Worm (Caenorhabditis elegans) whole organism, L4 larva: ENCODE results near the gene acbp-3.

Experiments
- F26F4.8 ChIP-seq: fragments of 200-800 bp; sonication (Bioruptor generic); conservative IDR thresholded peaks from 2 replicates; pipeline ENCODE4 v1.3.6; 2022; ENCODE audit warnings: missing genetic modification characterization, missing compliant biosample characterization
- F37D6.2 ChIP-seq: sonication (generic microtip); optimal IDR thresholded peaks from 2 replicates; lab custom pipeline; 2016; ENCODE audit warnings: mild to moderate bottlenecking, missing genetic modification characterization, missing compliant biosample characterization
- F44E2.7 ChIP-seq: fragments of 200-800 bp; sonication (Bioruptor generic); IDR thresholded peaks from 2 replicates; pipeline ENCODE4 v2.1.2; 2022; ENCODE audit warnings: missing genetic modification characterization, missing compliant biosample characterization
- Y75B8A.6 ChIP-seq: fragments of 200-800 bp; sonication (Bioruptor generic); IDR thresholded peaks from 2 replicates; pipeline ENCODE4 v1.3.6; 2022; ENCODE audit warnings: missing genetic modification reagents, missing genetic modification characterization, missing compliant biosample characterization
- aha-1 ChIP-seq: fragments of 150-350 bp; peaks from one replicate; lab custom pipeline; 2014; ENCODE audit warnings: missing biosample characterization, missing genetic modification characterization
- aly-2 ChIP-seq: sonication (generic microtip); optimal IDR thresholded peaks from 2 replicates; lab custom pipeline; 2018; ENCODE audit warnings: missing biosample characterization, missing genetic modification characterization
- ama-1 ChIP-seq: fragments of 150-350 bp; optimal IDR thresholded peaks from 2 replicates; lab custom pipeline; 2014; ENCODE audit warnings: inconsistent platforms, mixed read lengths
- ceh-20 ChIP-seq: fragments of 200-800 bp; sonication (Bioruptor generic); IDR thresholded peaks from 2 replicates; pipeline ENCODE4 v1.3.6; 2022; ENCODE audit warnings: missing genetic modification reagents, missing genetic modification characterization, missing compliant biosample characterization
- ceh-28 ChIP-seq: fragments of 150-350 bp; optimal IDR thresholded peaks from 2 replicates; lab custom pipeline; 2014; ENCODE audit warnings: missing biosample characterization, missing genetic modification reagents, missing genetic modification characterization
- daf-16 ChIP-seq, 3 experiments: sonication (generic microtip); optimal IDR thresholded peaks; 2 replicates each; lab custom pipeline; 2016 to 2017; ENCODE audit warnings: missing genetic modification characterization in 3 of 3, missing genetic modification reagents in 3 of 3, mild to moderate bottlenecking in 2 of 3, missing compliant biosample characterization in 2 of 3, missing biosample characterization in 1 of 3, moderate library complexity in 1 of 3
- daf-19 ChIP-seq: fragments of 200-800 bp; sonication (Bioruptor generic); conservative IDR thresholded peaks from 2 replicates; pipeline ENCODE4 v1.3.6; 2022; ENCODE audit warnings: missing genetic modification characterization, missing compliant biosample characterization
- dpl-1 ChIP-seq: fragments of 150-350 bp; optimal IDR thresholded peaks from 2 replicates; lab custom pipeline; 2014; ENCODE audit warnings: missing biosample characterization, missing genetic modification reagents, missing genetic modification characterization
- dve-1 ChIP-seq: sonication (generic microtip); optimal IDR thresholded peaks from 2 replicates; lab custom pipeline; 2017; ENCODE audit warnings: antibody characterized with exemption, mild to moderate bottlenecking, missing genetic modification characterization, missing compliant biosample characterization; ENCODE audit not compliant: insufficient read depth
- egl-27 ChIP-seq: sonication (generic microtip); optimal IDR thresholded peaks from 3 replicates; lab custom pipeline; 2017; ENCODE audit warnings: missing biosample characterization, missing genetic modification reagents, missing genetic modification characterization
- fkh-10 ChIP-seq: fragments of 150-350 bp; optimal IDR thresholded peaks from 2 replicates; lab custom pipeline; 2014; ENCODE audit warnings: missing biosample characterization, missing genetic modification reagents, missing genetic modification characterization
- hlh-11 ChIP-seq: fragments of 200-800 bp; sonication (Bioruptor generic); optimal IDR thresholded peaks from 2 replicates; lab custom pipeline; 2018; ENCODE audit warnings: mild to moderate bottlenecking, missing genetic modification characterization, missing compliant biosample characterization
- hlh-30 ChIP-seq: sonication (generic microtip); optimal IDR thresholded peaks from 2 replicates; lab custom pipeline; 2017; ENCODE audit warnings: antibody characterized with exemption, mild to moderate bottlenecking, missing genetic modification characterization, missing compliant biosample characterization; ENCODE audit not compliant: insufficient read depth
- hmg-1.1 ChIP-seq: fragments of 200-800 bp; sonication (Bioruptor generic); IDR thresholded peaks from 2 replicates; pipeline ENCODE4 v1.3.6; 2022; ENCODE audit warnings: missing genetic modification reagents, missing genetic modification characterization, missing compliant biosample characterization
- jun-1 ChIP-seq: fragments of 150-350 bp; optimal IDR thresholded peaks from 2 replicates; lab custom pipeline; 2014; ENCODE audit warnings: missing biosample characterization, missing genetic modification reagents, missing genetic modification characterization
- lin-13 ChIP-seq: fragments of 150-350 bp; optimal IDR thresholded peaks from 2 replicates; lab custom pipeline; 2014; ENCODE audit warnings: missing biosample characterization, missing genetic modification reagents, missing genetic modification characterization
- lin-39 ChIP-seq: fragments of 150-350 bp; optimal IDR thresholded peaks from 2 replicates; lab custom pipeline; 2014; ENCODE audit warnings: missing biosample characterization, missing genetic modification reagents, missing genetic modification characterization
- mdl-1 ChIP-seq, 2 experiments: fragments of 150-350 bp in 1 of 2; sonication (generic microtip) in 1 of 2; optimal IDR thresholded peaks; 2 replicates each; lab custom pipeline; 2014 to 2017; ENCODE audit warnings: missing biosample characterization in 2 of 2, missing genetic modification characterization in 2 of 2
- mep-1 ChIP-seq: fragments of 150-350 bp; sonication (generic microtip); optimal IDR thresholded peaks from 3 replicates; lab custom pipeline; 2014; ENCODE audit warnings: missing biosample characterization, missing genetic modification characterization
- mxl-2 ChIP-seq: fragments of 200-800 bp; sonication (Bioruptor generic); conservative IDR thresholded peaks from 2 replicates; pipeline ENCODE4 v1.3.6; 2022; ENCODE audit warnings: missing genetic modification reagents, missing genetic modification characterization, missing compliant biosample characterization
- mxl-3 ChIP-seq: fragments of 200-800 bp; sonication (Bioruptor generic); optimal IDR thresholded peaks from 2 replicates; lab custom pipeline; 2018; ENCODE audit warnings: mild to moderate bottlenecking, missing genetic modification characterization, missing compliant biosample characterization
- nhr-10 ChIP-seq: fragments of 150-350 bp; optimal IDR thresholded peaks from 2 replicates; lab custom pipeline; 2014; ENCODE audit warnings: missing biosample characterization, missing genetic modification characterization
- nhr-11 ChIP-seq: fragments of 150-350 bp; optimal IDR thresholded peaks from 2 replicates; lab custom pipeline; 2014; ENCODE audit warnings: missing biosample characterization, missing genetic modification characterization
- nhr-111 ChIP-seq: fragments of 200-800 bp; sonication (Bioruptor generic); optimal IDR thresholded peaks from 2 replicates; lab custom pipeline; 2018; ENCODE audit warnings: mild to moderate bottlenecking, missing genetic modification characterization, missing compliant biosample characterization
- nhr-76 ChIP-seq: fragments of 150-350 bp; optimal IDR thresholded peaks from 2 replicates; lab custom pipeline; 2014; ENCODE audit warnings: missing biosample characterization, missing genetic modification characterization
- pqm-1 ChIP-seq: sonication (generic microtip); optimal IDR thresholded peaks from 2 replicates; lab custom pipeline; 2017; ENCODE audit warnings: missing biosample characterization, missing genetic modification characterization
- rbr-2 ChIP-seq: sonication (generic microtip); optimal IDR thresholded peaks from 2 replicates; lab custom pipeline; 2016; ENCODE audit warnings: missing genotype, missing genetic modification characterization, missing compliant biosample characterization
- saeg-2 ChIP-seq: fragments of 200-800 bp; sonication (Bioruptor generic); IDR thresholded peaks from 2 replicates; pipeline ENCODE4 v1.3.6; 2022; ENCODE audit warnings: missing genetic modification reagents, missing genetic modification characterization, missing compliant biosample characterization
- sdz-12 ChIP-seq: fragments of 200-800 bp; sonication (Bioruptor generic); optimal IDR thresholded peaks from 2 replicates; lab custom pipeline; 2018; ENCODE audit warnings: mild to moderate bottlenecking, missing genetic modification characterization, missing compliant biosample characterization
- set-16 ChIP-seq: fragments of 200-800 bp; sonication (Bioruptor generic); IDR thresholded peaks from 2 replicates; pipeline ENCODE4 v1.3.6; 2022; ENCODE audit warnings: missing genetic modification reagents, missing genetic modification characterization, missing compliant biosample characterization
- snpc-4 ChIP-seq: fragments of 150-350 bp; optimal IDR thresholded peaks from 2 replicates; lab custom pipeline; 2014; ENCODE audit warnings: missing biosample characterization, missing genetic modification characterization
- spr-3 ChIP-seq: fragments of 200-800 bp; sonication (Bioruptor generic); optimal IDR thresholded peaks from 2 replicates; lab custom pipeline; 2018; ENCODE audit warnings: mild to moderate bottlenecking, missing genetic modification characterization, missing compliant biosample characterization
- tra-1 ChIP-seq: fragments of 200-800 bp; sonication (Bioruptor generic); IDR thresholded peaks from 2 replicates; pipeline ENCODE4 v1.3.6; 2022; ENCODE audit warnings: missing genetic modification reagents, missing genetic modification characterization, missing compliant biosample characterization
- unc-39 ChIP-seq: sonication (generic microtip); optimal IDR thresholded peaks from 2 replicates; lab custom pipeline; 2017; ENCODE audit warnings: missing biosample characterization, missing genetic modification characterization
- unc-62 ChIP-seq, 3 experiments: fragments of 150-350 bp in 1 of 3; sonication (generic microtip); optimal IDR thresholded peaks in 2 of 3; peaks in 1 of 3; 1 replicate in 1 of 3; 2 replicates in 2 of 3; lab custom pipeline; 2014 to 2017; ENCODE audit warnings: missing biosample characterization in 3 of 3, missing genetic modification characterization in 3 of 3, missing genetic modification reagents in 3 of 3, missing genotype in 1 of 3
- vab-7 ChIP-seq: fragments of 200-800 bp; sonication (Bioruptor generic); IDR thresholded peaks from 2 replicates; pipeline ENCODE4 v1.3.6; 2022; ENCODE audit warnings: missing genetic modification reagents, missing genetic modification characterization, missing compliant biosample characterization
- zfp-3 ChIP-seq: fragments of 200-800 bp; sonication (Bioruptor generic); conservative IDR thresholded peaks from 2 replicates; pipeline ENCODE4 v1.3.6; 2022; ENCODE audit warnings: missing genetic modification reagents, missing genetic modification characterization, missing compliant biosample characterization
- zip-2 ChIP-seq: fragments of 150-350 bp; optimal IDR thresholded peaks from 2 replicates; lab custom pipeline; 2014; ENCODE audit warnings: missing biosample characterization, missing genetic modification characterization

The acbp-3 gene

ce11 chrX:10933308-10934014, 30.4 kb downstream of the acbp-3 start:
- TF ChIP-seq daf-19 (GFP tag; lab: Robert Waterston, UW) (no peak), rbr-2 (no peak), sdz-12 (GFP tag; lab: Kevin White, UChicago) (no peak), set-16 (GFP tag; lab: Robert Waterston, UW) (no peak), mep-1 (no peak), dpl-1 (GFP tag; lab: Kevin White, UChicago) (no peak), tra-1 (GFP tag; lab: Robert Waterston, UW) (no peak), nhr-11 (tag; lab: Kevin White, UChicago) (no peak), mdl-1 (tag; optimal IDR thresholded peaks at IDR 0.05; lab: Kevin White, UChicago) (no peak), ama-1 (lab: Kevin White, UChicago) (no peak), mxl-3 (GFP tag; lab: Kevin White, UChicago) (no peak), daf-16 (GFP tag; optimal IDR thresholded peaks at IDR 0.05; lab: Kevin White, UChicago) (no peak), daf-16 (tag; optimal IDR thresholded peaks at IDR 0.05; lab: Kevin White, UChicago) (no peak), lin-13 (GFP tag; lab: Kevin White, UChicago) (no peak), ceh-28 (tag; lab: Kevin White, UChicago) (no peak), zip-2 (tag; lab: Kevin White, UChicago) (no peak), saeg-2 (no peak), vab-7 (GFP tag; lab: Robert Waterston, UW) (no peak), egl-27 (no peak), mxl-2 (GFP tag; lab: Robert Waterston, UW) (no peak)

ce11 chrX:10941255-10941654, 38.2 kb downstream of the acbp-3 start, which contains the start of gene pho-7:
pho-7 (minus strand) TSS chrX:10941355.
- peak; percentile 84 for TF ChIP-seq aha-1
- no peak for TF ChIP-seq lin-39
- TF ChIP-seq, all 104 proteins: peak for 1

- no peak for TF ChIP-seq ceh-20 (GFP tag; lab: Robert Waterston, UW)
- TF ChIP-seq pqm-1 (tag; lab: Kevin White, UChicago) = no peak
- TF ChIP-seq aha-1 = no peak
- no peak for TF ChIP-seq zip-2 (tag; lab: Kevin White, UChicago)
- no peak for TF ChIP-seq hlh-11 (tag; lab: Kevin White, UChicago)
Observed at ce11 chrX:10948852-10949251, 45.8 kb downstream of the acbp-3 start, which contains the start of gene T21B6.3. T21B6.3 (minus strand) TSS chrX:10948952.

- TF ChIP-seq hlh-30 (peak; percentile 13), unc-62 (GFP tag; optimal IDR thresholded peaks at IDR 0.05 in 1 of 2; lab: Kevin White, UChicago) (peak in 1 of 2 experiments; percentile 74), unc-62 (tag; optimal IDR thresholded peaks at IDR 0.05; lab: Kevin White, UChicago) (no peak), spr-3 (GFP tag; lab: Kevin White, UChicago) (no peak), set-16 (GFP tag; lab: Robert Waterston, UW) (no peak), daf-16 (GFP tag; optimal IDR thresholded peaks at IDR 0.05; lab: Kevin White, UChicago) (no peak), daf-16 (tag; optimal IDR thresholded peaks at IDR 0.05; lab: Kevin White, UChicago) (peak; percentile 86), F26F4.8 (GFP tag; lab: Robert Waterston, UW) (no peak), zfp-3 (GFP tag; lab: Robert Waterston, UW) (no peak)
Observed at ce11 chrX:10951168-10951567, 48.1 kb downstream of the acbp-3 start, which contains the start of gene K09C8.7. K09C8.7 (minus strand) TSS chrX:10951393.

ce11 chrX:10951922-10952321, 48.9 kb downstream of the acbp-3 start:
- TF ChIP-seq dve-1 (tag; lab: Kevin White, UChicago) (peak; percentile 39), hmg-1.1 (GFP tag; lab: Robert Waterston, UW) (no peak), egl-27 (no peak), nhr-111 (GFP tag; lab: Kevin White, UChicago) (no peak), aly-2 (tag; lab: Kevin White, UChicago) (no peak), mep-1 (no peak), unc-39 (tag; lab: Kevin White, UChicago) (no peak), daf-16 (GFP tag; optimal IDR thresholded peaks at IDR 0.05; lab: Kevin White, UChicago) (no peak), daf-16 (tag; optimal IDR thresholded peaks at IDR 0.05; lab: Kevin White, UChicago) (peak; percentile 66), nhr-10 (no peak), F44E2.7 (GFP tag; lab: Robert Waterston, UW) (no peak), lin-13 (GFP tag; lab: Kevin White, UChicago) (no peak), daf-19 (GFP tag; lab: Robert Waterston, UW) (no peak), jun-1 (tag; lab: Kevin White, UChicago) (no peak), F37D6.2 (no peak), snpc-4 (tag; lab: Kevin White, UChicago) (no peak), fkh-10 (GFP tag; lab: Kevin White, UChicago) (no peak), Y75B8A.6 (GFP tag; lab: Robert Waterston, UW) (no peak), nhr-76 (tag; lab: Kevin White, UChicago) (no peak)
